Worm (Caenorhabditis elegans): ENCODE data around the gene Y41G9A.10.

- TF ChIP-seq hmbx-1 (tag; optimal IDR thresholded peaks at IDR 0.05) (no peak), ama-1 (optimal IDR thresholded peaks at IDR 0.05) (no peak), flt-1 (GFP tag; IDR thresholded peaks at IDR 0.05) (no peak)
These were observed 20.4 kb downstream of the Y41G9A.10 start for ce11 chrX:2925950-2926349.
